Fruit fly (Drosophila melanogaster): ENCODE results near the gene CG4789.

Gene CG4789

DNA sequence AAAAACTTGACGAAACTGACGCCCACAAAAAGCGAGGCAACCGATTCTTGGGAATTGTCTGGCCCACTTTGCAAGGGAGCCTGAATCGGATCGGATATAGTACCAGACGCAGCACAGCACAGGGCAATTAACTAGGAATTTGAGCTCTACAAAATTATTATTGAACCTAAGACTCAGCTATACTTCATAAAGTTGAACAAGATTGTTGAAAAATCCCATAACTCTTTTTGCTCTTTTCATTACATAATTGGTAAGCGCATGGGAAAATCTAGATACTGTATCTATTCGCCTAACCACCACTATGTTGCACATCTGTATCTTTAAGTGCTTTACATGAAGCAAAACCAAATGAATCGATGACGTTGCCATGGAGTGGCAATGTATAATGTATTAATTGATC, 32.4 kb downstream of the CG4789 start (continued):
- TF ChIP-seq nerfin-2 (GFP tag; IDR thresholded peaks at IDR 0.05; ENCODE audit: partially characterized antibody) (no peak), Mad (GFP tag; optimal IDR thresholded peaks at IDR 0.05) (peak; percentile 49), CG11560 (tag; IDR thresholded peaks at IDR 0.05) (no peak), CHES-1-like (GFP tag; optimal IDR thresholded peaks at IDR 0.05) (peak; percentile 7), vnd (GFP tag; IDR thresholded peaks at IDR 0.05; ENCODE audit: partially characterized antibody) (no peak), BEAF-32 (GFP tag; optimal IDR thresholded peaks at IDR 0.05) (no peak), Ets65A (GFP tag) (peak; percentile 80), CG1602 (GFP tag; optimal IDR thresholded peaks at IDR 0.05) (peak; percentile 67), CG34422 (GFP tag; IDR thresholded peaks at IDR 0.05) (peak; percentile 61; the same call in 1 of the 3 replicates), fd96Cb (tag; optimal IDR thresholded peaks at IDR 0.05) (peak; percentile 79), HmgD (GFP tag; optimal IDR thresholded peaks at IDR 0.05) (peak; percentile 7), CG18619 (GFP tag; optimal IDR thresholded peaks at IDR 0.05) (peak; percentile 50), CG10366 (GFP tag; IDR thresholded peaks at IDR 0.05) (peak; percentile 79), CG17568 (GFP tag; optimal IDR thresholded peaks at IDR 0.05) (peak; percentile 49), CG16815 (GFP tag; optimal IDR thresholded peaks at IDR 0.05) (peak; percentile 24), pnt (GFP tag; optimal IDR thresholded peaks at IDR 0.05) (peak; percentile 71), CG10654 (GFP tag; optimal IDR thresholded peaks at IDR 0.05) (peak; percentile 65), sob (GFP tag; IDR thresholded peaks at IDR 0.05) (peak; percentile 51), CG4404 (GFP tag; IDR thresholded peaks at IDR 0.05) (peak; percentile 41; the same call in 1 of the 2 replicates), tgo (GFP tag; IDR thresholded peaks at IDR 0.05) (peak; percentile 72; the same call in 2 of the 3 replicates), CG1233 (GFP tag; optimal IDR thresholded peaks at IDR 0.05) (peak; percentile 50), Atf3 (GFP tag; optimal IDR thresholded peaks at IDR 0.05) (peak; percentile 62), CG14667 (GFP tag; IDR thresholded peaks at IDR 0.05) (peak; percentile 70; the same call in 1 of the 2 replicates), CG8089 (GFP tag; optimal IDR thresholded peaks at IDR 0.05) (peak; percentile 26), row (GFP tag; IDR thresholded peaks at IDR 0.05) (peak; percentile 78), jing (GFP tag; optimal IDR thresholded peaks at IDR 0.05) (peak; percentile 75), Lim3 (GFP tag; IDR thresholded peaks at IDR 0.05) (0 out of 2 replicates have a peak, but pooled peaks have one; percentile 30), CG10565 (GFP tag; optimal IDR thresholded peaks at IDR 0.05) (no peak), tio (GFP tag; optimal IDR thresholded peaks at IDR 0.05) (peak; percentile 59), CG12104 (GFP tag; optimal IDR thresholded peaks at IDR 0.05) (peak; percentile 30), CG2678 (tag; optimal IDR thresholded peaks at IDR 0.05) (peak; percentile 85), wor (GFP tag; IDR thresholded peaks at IDR 0.05) (peak; percentile 65), Dref (GFP tag; IDR thresholded peaks at IDR 0.05) (no peak), CG33557 (GFP tag; optimal IDR thresholded peaks at IDR 0.05) (no peak), seq (GFP tag; IDR thresholded peaks at IDR 0.05) (no peak), Rfx (GFP tag; IDR thresholded peaks at IDR 0.05) (peak; percentile 68), dysf (GFP tag; IDR thresholded peaks at IDR 0.05) (peak; percentile 81), CG16779 (GFP tag; IDR thresholded peaks at IDR 0.05) (no peak), HLHmδ (GFP tag; optimal IDR thresholded peaks at IDR 0.05) (no peak), CG12299 (tag; optimal IDR thresholded peaks at IDR 0.05) (peak; percentile 36), da (GFP tag; optimal IDR thresholded peaks at IDR 0.05) (peak; percentile 38), hb (GFP tag; IDR thresholded peaks at IDR 0.05; ENCODE audit: partially characterized antibody) (no peak), ci (GFP tag; IDR thresholded peaks at IDR 0.05) (peak; percentile 94), slbo (GFP tag; IDR thresholded peaks at IDR 0.05) (peak; percentile 66), Scr (GFP tag; IDR thresholded peaks at IDR 0.05; ENCODE audit: partially characterized antibody) (no peak), CG8924 (tag; optimal IDR thresholded peaks at IDR 0.05) (peak; percentile 75), CG34376 (GFP tag; optimal IDR thresholded peaks at IDR 0.05) (no peak), Meics (GFP tag; optimal IDR thresholded peaks at IDR 0.05) (peak; percentile 56), peb (GFP tag; IDR thresholded peaks at IDR 0.05) (peak; percentile 54), CG10147 (GFP tag; optimal IDR thresholded peaks at IDR 0.05) (peak; percentile 34), lov (optimal IDR thresholded peaks at IDR 0.05) (no peak), lov (GFP tag; IDR thresholded peaks at IDR 0.05) (peak; percentile 67; the same call in 2 of the 3 replicates)

Measured in whole organism, embryonic.